Worm (Caenorhabditis elegans) whole organism, L4/young adult: ENCODE measurements around the gene gex-3.

Experiments
- W03F9.2 ChIP-seq: fragments of 150-350 bp; optimal IDR thresholded peaks from 2 replicates; lab custom pipeline; 2014; ENCODE audit warnings: missing biosample characterization, missing genetic modification characterization
- dao-5 ChIP-seq: sonication (generic microtip); optimal IDR thresholded peaks from 2 replicates; lab custom pipeline; 2016; ENCODE audit warnings: missing genotype, missing genetic modification characterization, moderate library complexity, missing compliant biosample characterization
- him-1 ChIP-seq: sonication (generic microtip); optimal IDR thresholded peaks from 2 replicates; lab custom pipeline; 2016; ENCODE audit warnings: missing genotype, missing genetic modification reagents, missing genetic modification characterization, missing compliant biosample characterization

gex-3 gene

DNA sequence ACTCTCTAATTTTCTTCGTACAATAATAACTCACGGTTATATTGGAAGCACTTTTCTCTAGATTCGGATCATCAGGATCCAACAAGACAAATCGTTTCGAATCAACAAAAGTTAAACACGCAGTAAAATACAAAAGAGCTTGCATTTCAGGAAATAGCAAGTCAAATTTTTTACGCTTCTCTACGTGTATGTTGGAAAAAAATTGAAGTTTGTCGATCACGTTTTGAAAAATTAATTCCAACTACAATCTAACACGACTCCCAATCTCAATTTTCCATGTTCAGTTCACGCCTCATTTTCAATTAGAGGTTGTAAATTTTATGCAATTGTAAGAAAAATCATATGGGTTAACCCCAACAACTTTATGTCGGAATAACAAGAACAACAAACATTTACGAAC lies 14.3 kb upstream of the gex-3 start, which contains the start of gene spe-45:
TSS of gene spe-45 (minus strand) at position 145 of the 400 bp plus-strand sequence.
- TF ChIP-seq W03F9.2 (tag; lab: Kevin White, UChicago) (no peak), dao-5 (tag; lab: Kevin White, UChicago) (no peak), him-1 (tag; lab: Kevin White, UChicago) (no peak)

DNA sequence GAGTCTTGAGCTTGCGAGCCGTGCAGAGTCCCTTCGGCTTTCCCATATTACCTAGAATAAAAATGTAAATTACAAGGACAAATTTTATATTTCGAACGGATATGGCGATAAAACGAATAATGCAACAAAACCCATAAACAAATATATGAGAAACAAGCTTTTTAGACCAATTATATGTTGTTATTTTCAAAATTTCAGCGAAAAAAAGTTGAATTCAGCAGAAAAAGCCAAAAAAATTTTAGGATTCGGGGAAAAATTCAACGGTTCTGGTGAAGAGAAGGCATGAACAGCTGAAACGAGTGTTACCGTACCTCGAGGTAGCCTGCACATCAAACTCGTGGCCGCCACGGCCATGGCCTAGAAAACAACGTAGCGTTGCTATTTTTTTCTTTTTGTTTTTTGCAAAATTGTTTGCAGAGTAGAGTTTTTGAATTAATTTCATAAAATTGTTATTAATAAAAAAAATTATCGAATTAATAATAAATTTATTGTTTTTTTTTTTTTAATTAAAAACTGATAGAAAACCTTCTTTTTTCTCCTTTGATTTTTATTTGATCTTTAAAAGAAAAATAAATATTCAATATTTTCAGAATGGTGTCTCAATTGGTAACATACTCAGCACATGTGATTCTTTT lies 13.1 kb upstream of the gex-3 start, which contains the start of the genes rps-23 and dpm-3:
TSS of gene rps-23 (minus strand) at position 51 of the 635 bp plus-strand sequence.
TSS of gene dpm-3 (plus strand) at position 585 of the 635 bp plus-strand sequence.
- TF ChIP-seq him-1 (tag; lab: Kevin White, UChicago), result peak; percentile 87
- TF ChIP-seq dao-5 (tag; lab: Kevin White, UChicago), result no peak
- TF ChIP-seq W03F9.2 (tag; lab: Kevin White, UChicago), result peak; percentile 94

DNA sequence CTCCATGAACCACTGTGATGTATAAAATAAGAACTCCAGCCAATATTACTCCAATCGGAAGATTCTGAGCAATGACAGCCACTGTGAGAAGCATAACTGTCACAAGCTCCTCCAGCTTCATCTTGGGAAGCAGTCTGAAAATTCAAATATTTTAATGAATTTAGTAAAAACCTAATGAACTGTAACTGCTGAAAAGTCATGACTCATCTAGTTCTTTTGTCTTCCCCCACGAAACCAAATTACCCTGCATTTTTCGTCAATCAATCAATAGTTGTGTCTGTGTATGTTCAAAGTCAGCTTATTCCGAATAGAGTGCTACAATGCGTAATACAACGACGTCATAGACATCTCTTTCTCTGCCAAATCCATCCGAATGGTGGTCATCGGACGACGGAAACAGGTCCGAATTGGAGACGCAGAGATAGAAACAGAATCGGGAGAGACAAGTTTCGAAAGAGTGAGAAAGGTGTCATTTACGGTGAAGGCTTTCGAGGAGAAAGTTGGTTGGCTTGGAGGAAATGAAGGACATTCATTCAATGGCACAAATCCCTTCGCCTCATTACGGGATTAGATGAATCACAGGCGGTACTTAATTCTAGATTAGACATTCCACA lies 7.5 kb upstream of the gex-3 start:
- TF ChIP-seq dao-5 (tag; lab: Kevin White, UChicago) (no peak), W03F9.2 (tag; lab: Kevin White, UChicago) (no peak), him-1 (tag; lab: Kevin White, UChicago) (no peak)

DNA sequence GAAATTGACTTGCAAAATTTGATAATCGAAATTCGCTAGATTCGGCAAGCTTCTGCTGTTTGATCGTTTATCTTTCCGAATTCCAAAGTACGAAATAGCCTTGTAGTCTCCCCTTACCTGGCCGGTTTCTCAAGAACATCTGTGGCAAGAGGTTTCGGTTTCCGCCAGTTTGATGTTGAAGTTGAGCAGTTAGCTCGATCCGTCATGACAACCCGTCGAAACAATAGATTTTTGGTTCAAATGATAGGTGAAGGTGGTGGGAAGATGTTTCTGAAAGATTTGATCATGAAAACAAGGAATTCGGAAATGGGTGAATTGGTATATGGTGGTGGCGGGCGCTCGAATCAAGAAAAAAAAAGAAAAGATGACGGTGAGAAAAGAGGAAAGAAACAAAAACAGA lies 5.8 kb upstream of the gex-3 start, which contains the start of gene acs-20:
TSS of gene acs-20 (minus strand) at position 270 of the 400 bp plus-strand sequence.
- TF ChIP-seq dao-5 (tag; lab: Kevin White, UChicago), result no peak
- no peak for TF ChIP-seq W03F9.2 (tag; lab: Kevin White, UChicago)
- TF ChIP-seq him-1 (tag; lab: Kevin White, UChicago), result no peak

DNA sequence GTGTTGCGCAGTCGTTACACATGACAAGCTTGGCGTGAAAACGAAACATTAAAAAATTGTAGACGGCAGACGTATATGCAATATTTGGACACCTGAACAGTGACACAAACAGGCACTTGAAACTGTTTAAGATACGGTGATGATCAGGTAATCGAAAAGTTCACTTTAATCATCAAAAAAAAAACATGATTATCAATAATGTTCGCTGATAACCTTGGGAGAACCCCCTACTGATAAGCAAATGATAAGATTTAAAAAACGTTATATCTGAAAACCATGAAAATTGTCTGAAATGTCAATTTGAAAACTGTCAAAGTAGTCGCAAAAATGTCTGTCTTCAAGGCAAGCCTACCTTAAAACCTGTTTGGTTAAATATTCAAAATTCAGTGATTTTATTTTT lies 4.2 kb upstream of the gex-3 start:
- TF ChIP-seq W03F9.2 (tag; lab: Kevin White, UChicago), result no peak
- no peak for TF ChIP-seq him-1 (tag; lab: Kevin White, UChicago)
- no peak for TF ChIP-seq dao-5 (tag; lab: Kevin White, UChicago)

DNA sequence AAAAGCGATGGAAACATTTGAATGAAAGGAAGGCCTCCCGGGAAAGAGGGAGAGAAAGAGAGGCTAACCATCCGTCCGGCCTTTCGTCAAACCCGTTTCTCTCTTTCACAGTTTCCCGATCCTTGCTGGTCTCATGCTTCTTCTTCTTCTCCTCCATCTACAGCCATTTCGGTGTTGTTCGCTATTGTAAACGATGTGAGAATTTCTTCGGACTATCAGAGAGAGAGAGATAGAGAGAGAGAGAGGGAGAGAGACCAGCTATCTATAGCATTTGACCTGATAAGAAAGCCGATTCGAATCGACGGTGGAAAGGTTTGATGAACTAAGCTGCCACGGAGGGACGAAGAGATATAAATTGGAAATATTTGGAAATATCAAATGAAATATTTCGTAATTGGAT lies 791 bp upstream of the gex-3 start:
- no peak for TF ChIP-seq W03F9.2 (tag; lab: Kevin White, UChicago)
- TF ChIP-seq him-1 (tag; lab: Kevin White, UChicago), result no peak
- no peak for TF ChIP-seq dao-5 (tag; lab: Kevin White, UChicago)

DNA sequence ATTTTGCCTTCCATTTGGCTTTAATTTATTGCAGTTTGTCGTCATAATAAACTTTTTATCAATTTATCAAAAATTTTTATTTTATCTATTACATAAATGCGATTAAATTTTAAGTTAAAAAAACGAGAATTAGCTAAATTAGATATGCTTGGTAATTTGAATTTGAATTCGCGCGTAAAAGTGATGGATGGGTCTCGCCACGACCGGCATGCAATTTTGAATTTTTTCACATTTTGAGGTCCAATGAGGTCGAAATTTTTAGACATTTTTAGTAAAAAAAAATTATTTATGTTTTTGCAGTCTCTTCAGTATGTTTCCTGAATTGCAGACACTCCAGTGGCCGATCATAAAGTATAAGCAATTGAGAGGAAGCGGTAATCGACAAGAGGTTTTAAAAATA lies 4.4 kb downstream of the gex-3 start, which contains the start of gene dsb-1:
TSS of gene dsb-1 (plus strand) at position 301 of the 400 bp plus-strand sequence.
- TF ChIP-seq W03F9.2 (tag; lab: Kevin White, UChicago) (no peak), dao-5 (tag; lab: Kevin White, UChicago) (no peak), him-1 (tag; lab: Kevin White, UChicago) (no peak)

DNA sequence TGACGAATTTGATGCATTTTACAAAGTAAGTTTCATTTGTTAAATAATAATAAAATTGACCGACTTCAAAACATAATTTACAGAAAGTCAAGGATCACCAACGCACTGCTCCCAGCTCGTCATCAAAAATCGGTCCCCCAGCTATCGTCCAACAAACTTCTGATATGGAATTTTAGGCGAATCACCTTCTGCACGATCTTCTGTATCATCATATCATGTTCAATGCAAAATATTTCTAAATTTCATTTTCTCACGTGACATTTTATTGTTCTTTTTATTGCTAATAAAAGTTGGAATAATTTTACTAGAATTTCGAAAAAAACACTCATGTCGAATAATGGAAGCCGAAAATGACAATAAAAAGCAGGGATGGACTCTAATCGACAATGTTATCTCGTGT lies 5.9 kb downstream of the gex-3 start, which contains the start of gene acl-13:
TSS of gene acl-13 (plus strand) at position 301 of the 400 bp plus-strand sequence.
- no peak for TF ChIP-seq him-1 (tag; lab: Kevin White, UChicago)

DNA sequence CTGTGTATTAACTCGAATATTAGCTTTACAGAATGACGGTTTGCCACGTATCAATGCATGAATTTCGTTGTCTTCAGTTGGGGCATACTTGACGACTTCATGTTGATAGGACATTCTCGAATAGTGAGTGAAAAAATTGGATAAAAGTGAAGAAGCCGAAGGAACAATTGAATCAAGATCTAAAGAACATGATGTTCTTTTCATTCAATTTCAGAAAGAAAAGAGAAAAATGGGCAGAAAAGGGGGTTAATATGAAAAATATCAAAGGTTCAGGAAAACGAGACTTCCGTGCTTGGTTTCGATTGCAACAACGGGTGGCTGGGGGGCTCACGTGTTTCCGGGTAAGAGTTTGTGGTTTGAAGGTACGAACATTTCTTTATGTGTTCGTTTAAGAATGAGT lies 10.4 kb downstream of the gex-3 start:
- TF ChIP-seq dao-5 (tag; lab: Kevin White, UChicago) (no peak), him-1 (tag; lab: Kevin White, UChicago) (no peak), W03F9.2 (tag; lab: Kevin White, UChicago) (no peak)

DNA sequence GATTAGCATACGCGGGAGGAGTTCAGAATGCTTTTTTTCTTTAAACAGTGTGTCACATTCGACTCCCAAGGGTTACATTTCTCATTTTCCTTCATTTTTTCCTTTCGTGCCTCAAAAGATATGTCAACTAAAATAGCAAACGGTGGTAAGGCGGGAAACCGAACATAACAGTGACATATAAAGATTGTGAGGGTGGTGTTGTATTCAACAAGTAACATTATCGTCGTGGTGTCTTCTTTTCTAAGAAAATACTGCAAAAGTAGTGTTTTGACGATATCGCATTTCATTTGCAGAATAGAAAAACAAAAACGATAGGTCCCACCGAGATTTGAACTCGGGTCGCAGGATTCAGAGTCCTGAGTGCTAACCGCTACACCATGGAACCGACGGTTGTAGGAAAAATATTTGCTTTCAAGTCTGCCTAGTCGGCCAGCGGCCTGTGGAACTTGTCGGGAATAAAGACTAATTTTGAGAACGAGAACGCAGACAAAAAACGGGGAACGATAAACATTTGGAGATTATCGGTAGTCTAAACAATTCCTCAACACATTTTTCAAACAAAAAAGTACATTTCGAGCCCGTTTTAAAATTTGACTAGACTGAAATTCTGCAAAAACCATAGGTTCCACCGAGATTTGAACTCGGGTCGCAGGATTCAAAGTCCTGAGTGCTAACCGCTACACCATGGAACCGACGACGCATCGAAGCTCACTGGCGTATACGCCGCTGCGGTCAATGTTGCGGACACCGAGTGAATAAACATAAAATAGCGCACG lies 12.6 kb downstream of the gex-3 start:
- TF ChIP-seq him-1 (tag; lab: Kevin White, UChicago), result no peak
- TF ChIP-seq W03F9.2 (tag; lab: Kevin White, UChicago), result no peak
- no peak for TF ChIP-seq dao-5 (tag; lab: Kevin White, UChicago)

DNA sequence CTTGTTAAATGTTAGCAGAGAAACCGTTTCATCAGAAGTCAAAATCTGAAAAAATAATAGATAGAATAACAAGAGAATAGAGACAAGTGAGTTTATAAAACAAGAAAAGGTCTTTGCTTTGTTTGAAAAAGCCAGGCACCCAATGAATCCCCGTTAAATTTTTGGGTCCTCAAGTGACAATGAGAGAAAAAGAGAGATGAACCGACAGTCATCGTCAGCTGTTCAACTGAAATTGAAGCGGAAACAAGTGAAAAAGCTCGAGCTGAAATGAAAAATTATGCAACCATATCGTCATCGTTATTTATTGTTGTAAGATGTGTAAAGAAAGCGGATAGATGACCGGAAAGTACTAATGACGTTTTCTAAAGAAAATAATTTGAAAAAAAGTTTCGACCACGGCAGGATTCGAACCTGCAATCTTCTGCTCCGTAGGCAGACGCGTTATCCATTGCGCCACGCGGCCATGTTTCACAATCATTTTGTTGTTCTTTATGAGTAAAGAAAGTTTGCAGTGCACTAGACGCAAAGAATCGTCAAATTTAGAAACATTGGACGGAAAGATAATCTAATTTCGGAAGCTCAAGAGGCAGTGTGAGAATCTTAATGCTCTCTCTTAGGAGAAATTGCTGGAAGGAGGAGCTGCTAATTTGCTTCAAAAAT lies 13.4 kb downstream of the gex-3 start, which contains the start of gene F08G5.3:
TSS of gene F08G5.3 (minus strand) at position 51 of the 660 bp plus-strand sequence.
- TF ChIP-seq W03F9.2 (tag; lab: Kevin White, UChicago) (no peak), dao-5 (tag; lab: Kevin White, UChicago) (peak; percentile 36), him-1 (tag; lab: Kevin White, UChicago) (peak; percentile 52)

DNA sequence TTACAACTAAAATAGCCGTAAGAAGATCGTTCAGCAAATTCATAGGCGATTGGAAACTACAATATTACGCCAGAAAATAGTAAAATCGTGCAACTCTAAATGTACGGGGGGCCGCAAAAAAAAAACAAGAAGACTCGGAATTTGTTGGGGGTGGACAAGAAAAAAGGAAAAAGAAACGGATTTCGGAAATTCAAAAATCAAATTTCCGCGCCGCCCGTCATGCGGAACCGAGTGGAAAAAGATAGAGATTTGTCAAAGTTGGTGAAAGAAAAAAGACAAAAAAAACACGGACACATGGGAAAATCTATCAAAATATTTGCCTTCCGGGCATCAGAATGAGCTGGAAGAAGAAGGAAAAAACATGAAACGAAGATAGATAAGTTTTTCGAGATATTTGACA lies 15.1 kb downstream of the gex-3 start:
- TF ChIP-seq him-1 (tag; lab: Kevin White, UChicago), result no peak
- no peak for TF ChIP-seq W03F9.2 (tag; lab: Kevin White, UChicago)
- TF ChIP-seq dao-5 (tag; lab: Kevin White, UChicago), result no peak
